Worm (Caenorhabditis elegans): ENCODE results near the gene bath-13.

DNA sequence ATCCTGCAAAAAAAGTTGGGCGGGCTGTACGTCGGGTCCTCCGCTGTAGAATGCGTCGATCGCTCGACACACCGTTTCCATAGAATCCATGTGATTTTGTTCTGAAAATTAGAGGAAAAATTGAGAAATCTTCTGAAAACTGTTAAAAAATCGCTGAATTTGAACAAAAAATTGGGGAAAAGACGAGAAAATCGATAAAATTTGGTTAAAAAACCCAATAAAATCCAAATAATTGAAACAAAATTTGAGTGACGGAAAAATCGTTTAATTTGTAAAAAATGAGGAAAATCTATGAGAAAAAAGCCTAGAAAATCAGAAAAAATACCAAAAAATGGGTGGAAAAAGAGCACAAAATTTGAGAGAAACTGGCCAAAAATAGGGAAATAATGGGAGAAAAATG lies 48.6 kb downstream of the bath-13 start, which contains the start of gene tsr-1:
- TF ChIP-seq lsl-1 (GFP tag; optimal IDR thresholded peaks at IDR 0.05) (no peak), egl-18 (GFP tag; IDR thresholded peaks at IDR 0.05) (no peak), B0035.1 (tag; optimal IDR thresholded peaks at IDR 0.05) (no peak), pha-4 (tag; optimal IDR thresholded peaks at IDR 0.05) (no peak), tlf-1 (GFP tag; optimal IDR thresholded peaks at IDR 0.05) (no peak), madf-3 (GFP tag; IDR thresholded peaks at IDR 0.05) (no peak), him-1 (tag; optimal IDR thresholded peaks at IDR 0.05) (no peak), nhr-27 (tag; optimal IDR thresholded peaks at IDR 0.05) (no peak)

Measured in whole organism, young adult.